Fruit fly (Drosophila melanogaster) whole organism, wandering third instar larva: ENCODE results near the gene CG43057.

Source experiments
- Dfd ChIP-seq: fragments of >200 bp; optimal IDR thresholded peaks from 2 replicates; lab custom pipeline; 2017; ENCODE audit warnings: missing biosample characterization, missing genetic modification characterization
- GATAd ChIP-seq: sonication (Bioruptor generic); optimal IDR thresholded peaks from 2 replicates; lab custom pipeline; 2016; ENCODE audit warnings: missing biosample characterization, missing genetic modification characterization
- Jra ChIP-seq: sonication (Bioruptor generic); optimal IDR thresholded peaks from 2 replicates; lab custom pipeline; 2016; ENCODE audit warnings: missing biosample characterization, missing genetic modification characterization
- Myc ChIP-seq: fragments of >200 bp; optimal IDR thresholded peaks from 2 replicates; lab custom pipeline; 2017
- OdsH ChIP-seq: fragments of 200-800 bp; sonication (Bioruptor generic); optimal IDR thresholded peaks from 2 replicates; lab custom pipeline; 2016; ENCODE audit warnings: missing biosample characterization, mild to moderate bottlenecking, missing genetic modification characterization
- Rel ChIP-seq, 2 experiments: fragments of 200-800 bp; sonication (Bioruptor generic) in 1 of 2; optimal IDR thresholded peaks; 2 replicates in 1 of 2; 3 replicates in 1 of 2; lab custom pipeline; 2016 to 2019; ENCODE audit warnings: mild to moderate bottlenecking in 2 of 2, missing biosample characterization in 2 of 2, missing genetic modification characterization in 2 of 2, moderate library complexity in 1 of 2
- dsf ChIP-seq: sonication (Bioruptor generic); optimal IDR thresholded peaks from 2 replicates; lab custom pipeline; 2016; ENCODE audit warnings: missing biosample characterization, missing genetic modification characterization, borderline replicate concordance
- ey ChIP-seq: fragments of 200-800 bp; sonication (Bioruptor generic); optimal IDR thresholded peaks from 2 replicates; lab custom pipeline; 2016; ENCODE audit warnings: missing biosample characterization, missing genetic modification characterization
- foxo ChIP-seq, 2 experiments: fragments of 200-800 bp; sonication (Bioruptor generic); optimal IDR thresholded peaks; 2 replicates in 1 of 2; 3 replicates in 1 of 2; lab custom pipeline; 2016 to 2017; ENCODE audit warnings: missing biosample characterization in 2 of 2, missing genetic modification characterization in 2 of 2
- fru ChIP-seq: fragments of 200-800 bp; sonication (Bioruptor generic); optimal IDR thresholded peaks from 3 replicates; lab custom pipeline; 2016; ENCODE audit warnings: missing biosample characterization, mild to moderate bottlenecking, missing genetic modification characterization
- psq ChIP-seq: fragments of 200-800 bp; sonication (Bioruptor generic); optimal IDR thresholded peaks from 3 replicates; lab custom pipeline; 2017; ENCODE audit warnings: missing biosample characterization, mild to moderate bottlenecking, missing genetic modification characterization, moderate library complexity
- woc ChIP-seq: sonication (Bioruptor generic); optimal IDR thresholded peaks from 2 replicates; lab custom pipeline; 2016; ENCODE audit warnings: missing biosample characterization, mild to moderate bottlenecking, missing genetic modification characterization

dm6 chr2L:8241700-8242099, 2.1 kb downstream of the CG43057 start, which contains the start of gene Spn28F:
- TF ChIP-seq woc (GFP tag; lab: Kevin White, UChicago) = no peak
- no peak for TF ChIP-seq Jra (GFP tag; lab: Kevin White, UChicago)
- no peak for TF ChIP-seq psq (GFP tag; lab: Kevin White, UChicago)
- TF ChIP-seq foxo (GFP tag; optimal IDR thresholded peaks at IDR 0.05; lab: Kevin White, UChicago) = no peak
- no peak for TF ChIP-seq GATAd (GFP tag; lab: Kevin White, UChicago)
- no peak for TF ChIP-seq OdsH (GFP tag; lab: Kevin White, UChicago)
- no peak for TF ChIP-seq Myc (lab: Kevin White, UChicago)
- no peak for TF ChIP-seq dsf
- TF ChIP-seq Dfd (GFP tag; lab: Kevin White, UChicago) = no peak
- no peak for TF ChIP-seq Rel (GFP tag; optimal IDR thresholded peaks at IDR 0.05; lab: Kevin White, UChicago)
- no peak for TF ChIP-seq Rel (tag; optimal IDR thresholded peaks at IDR 0.05; lab: Kevin White, UChicago)
- no peak for TF ChIP-seq ey
- TF ChIP-seq fru (GFP tag; lab: Kevin White, UChicago) = no peak
